Fruit fly (Drosophila melanogaster): ENCODE measurements around the gene Csk.

- TF ChIP-seq EcR (GFP tag; optimal IDR thresholded peaks at IDR 0.05) (no peak), CG32121 (GFP tag; IDR thresholded peaks at IDR 0.05) (no peak), CG17806 (tag; optimal IDR thresholded peaks at IDR 0.05) (no peak), CG9948 (tag; optimal IDR thresholded peaks at IDR 0.05) (no peak), Pif1A (GFP tag; optimal IDR thresholded peaks at IDR 0.05) (no peak), CG8159 (tag; optimal IDR thresholded peaks at IDR 0.05) (no peak), CG10348 (GFP tag; IDR thresholded peaks at IDR 0.05) (no peak), fd96Ca (GFP tag; IDR thresholded peaks at IDR 0.05) (no peak), CG4496 (GFP tag; IDR thresholded peaks at IDR 0.05) (no peak), CG14655 (GFP tag; optimal IDR thresholded peaks at IDR 0.05) (no peak), Pif1B (GFP tag; optimal IDR thresholded peaks at IDR 0.05) (no peak), D1 (tag; optimal IDR thresholded peaks at IDR 0.05) (no peak), rn (GFP tag; IDR thresholded peaks at IDR 0.05) (no peak), CG12605 (GFP tag; IDR thresholded peaks at IDR 0.05) (no peak)
Measured at dm6 chr3R:11696209-11696608, 45.7 kb upstream of the Csk start, which contains the start of gene CG14717.
